Fruit fly (Drosophila melanogaster): Measurements from ENCODE around the gene CG13075.
A peak's percentile ranks its signal among the peaks of the same experiment; 100 is the strongest.

The CG13075 gene

dm6 chr3L:16083693-16084092 is at the start of gene CG13075:
TSS of gene CG13075 (plus strand) at chr3L:16083993.
- no peak for TF ChIP-seq CG14711 (tag; optimal IDR thresholded peaks at IDR 0.05)

- TF ChIP-seq Clk (GFP tag; optimal IDR thresholded peaks at IDR 0.05) = no peak
Measured at dm6 chr3L:16034224-16034623, 49.6 kb upstream of the CG13075 start, which contains the start of gene CG42538. TSS of gene CG42538 (plus strand) at chr3L:16034524.

dm6 chr3L:16035185-16035584 is 48.6 kb upstream of the CG13075 start, which contains the start of gene CG5895:
TSS of gene CG5895 (plus strand) at chr3L:16035485.
- TF ChIP-seq Clk (GFP tag; optimal IDR thresholded peaks at IDR 0.05) (no peak), CG11617 (GFP tag; optimal IDR thresholded peaks at IDR 0.05) (no peak), ovo (GFP tag; optimal IDR thresholded peaks at IDR 0.05) (no peak), toe (GFP tag; optimal IDR thresholded peaks at IDR 0.05) (no peak), CG14711 (tag; optimal IDR thresholded peaks at IDR 0.05) (no peak), pad (GFP tag; optimal IDR thresholded peaks at IDR 0.05) (no peak), CG12768 (GFP tag; optimal IDR thresholded peaks at IDR 0.05) (no peak), Crg-1 (GFP tag; optimal IDR thresholded peaks at IDR 0.05) (no peak), Hr96 (GFP tag; optimal IDR thresholded peaks at IDR 0.05) (no peak), kay (GFP tag; ENCODE audit: borderline replicate concordance) (no peak), CG7045 (GFP tag; optimal IDR thresholded peaks at IDR 0.05) (no peak), tj (GFP tag; optimal IDR thresholded peaks at IDR 0.05) (no peak), cic (GFP tag; optimal IDR thresholded peaks at IDR 0.05) (no peak), CG7101 (tag; optimal IDR thresholded peaks at IDR 0.05) (no peak)

dm6 chr3L:16037048-16037477 is 46.7 kb upstream of the CG13075 start:
- peak; percentile 4 for TF ChIP-seq Clk (GFP tag; optimal IDR thresholded peaks at IDR 0.05)
- peak; percentile 16 for TF ChIP-seq toe (GFP tag; optimal IDR thresholded peaks at IDR 0.05)
- peak; percentile 46 for TF ChIP-seq CG5204 (GFP tag; optimal IDR thresholded peaks at IDR 0.05)
- TF ChIP-seq CG7045 (GFP tag; optimal IDR thresholded peaks at IDR 0.05) = peak; percentile 51
- peak; percentile 83 for TF ChIP-seq bab1 (GFP tag; optimal IDR thresholded peaks at IDR 0.05)
- peak; percentile 58 for TF ChIP-seq CG7101 (tag; optimal IDR thresholded peaks at IDR 0.05)
- peak; percentile 98 for TF ChIP-seq kay (GFP tag; ENCODE audit: borderline replicate concordance)
- TF ChIP-seq Hr96 (GFP tag; optimal IDR thresholded peaks at IDR 0.05) = peak; percentile 31
- TF ChIP-seq Crg-1 (GFP tag; optimal IDR thresholded peaks at IDR 0.05) = peak; percentile 41
- TF ChIP-seq CG1620 (GFP tag; optimal IDR thresholded peaks at IDR 0.05) = peak; percentile 31
- no peak for TF ChIP-seq cnc (optimal IDR thresholded peaks at IDR 0.05)
- TF ChIP-seq pad (GFP tag; optimal IDR thresholded peaks at IDR 0.05) = no peak
- TF ChIP-seq CG14711 (tag; optimal IDR thresholded peaks at IDR 0.05) = peak; percentile 52
- peak; percentile 27 for TF ChIP-seq ovo (GFP tag; optimal IDR thresholded peaks at IDR 0.05)
- TF ChIP-seq CG33017 (tag; optimal IDR thresholded peaks at IDR 0.05) = no peak
- TF ChIP-seq CG11617 (GFP tag; optimal IDR thresholded peaks at IDR 0.05) = no peak

dm6 chr3L:16037690-16038332 is 46.0 kb upstream of the CG13075 start:
- peak; percentile 52 for TF ChIP-seq Mnt (GFP tag; optimal IDR thresholded peaks at IDR 0.05)
- TF ChIP-seq cnc (optimal IDR thresholded peaks at IDR 0.05) = no peak
- TF ChIP-seq Hr96 (GFP tag; optimal IDR thresholded peaks at IDR 0.05) = no peak
- peak; percentile 15 for TF ChIP-seq CG33017 (tag; optimal IDR thresholded peaks at IDR 0.05)
- TF ChIP-seq CG7045 (GFP tag; optimal IDR thresholded peaks at IDR 0.05) = no peak
- TF ChIP-seq cic (GFP tag; optimal IDR thresholded peaks at IDR 0.05) = peak; percentile 8
- peak; percentile 57 for TF ChIP-seq tj (GFP tag; optimal IDR thresholded peaks at IDR 0.05)
- peak; percentile 16 for TF ChIP-seq CG7101 (tag; optimal IDR thresholded peaks at IDR 0.05)
- TF ChIP-seq CG5204 (GFP tag; optimal IDR thresholded peaks at IDR 0.05) = no peak
- no peak for TF ChIP-seq CG1620 (GFP tag; optimal IDR thresholded peaks at IDR 0.05)
- no peak for TF ChIP-seq CG14711 (tag; optimal IDR thresholded peaks at IDR 0.05)
- peak; percentile 71 for TF ChIP-seq CG12768 (GFP tag; optimal IDR thresholded peaks at IDR 0.05)
- no peak for TF ChIP-seq Crg-1 (GFP tag; optimal IDR thresholded peaks at IDR 0.05)
- TF ChIP-seq pad (GFP tag; optimal IDR thresholded peaks at IDR 0.05) = no peak
- peak; percentile 23 for TF ChIP-seq ovo (GFP tag; optimal IDR thresholded peaks at IDR 0.05)
- TF ChIP-seq Clk (GFP tag; optimal IDR thresholded peaks at IDR 0.05) = no peak
- TF ChIP-seq CG11617 (GFP tag; optimal IDR thresholded peaks at IDR 0.05) = no peak
- no peak for TF ChIP-seq bab1 (GFP tag; optimal IDR thresholded peaks at IDR 0.05)
- no peak for TF ChIP-seq toe (GFP tag; optimal IDR thresholded peaks at IDR 0.05)
- TF ChIP-seq kay (GFP tag; ENCODE audit: borderline replicate concordance) = peak; percentile 84

dm6 chr3L:16039063-16039462 is 44.7 kb upstream of the CG13075 start:
- TF ChIP-seq tj (GFP tag; optimal IDR thresholded peaks at IDR 0.05) = no peak
- no peak for TF ChIP-seq Hr96 (GFP tag; optimal IDR thresholded peaks at IDR 0.05)
- TF ChIP-seq CG5204 (GFP tag; optimal IDR thresholded peaks at IDR 0.05) = no peak
- no peak for TF ChIP-seq CG7045 (GFP tag; optimal IDR thresholded peaks at IDR 0.05)

dm6 chr3L:16040389-16040788 is 43.4 kb upstream of the CG13075 start:
- TF ChIP-seq kay (GFP tag; ENCODE audit: borderline replicate concordance) (peak; percentile 61), CG11617 (GFP tag; optimal IDR thresholded peaks at IDR 0.05) (no peak)

Measured in whole organism, adult.